Fruit fly (Drosophila melanogaster): Measurements from ENCODE around the gene MED15.

Gene MED15

dm6 chr2L:471021-471479 lies 1.8 kb upstream of the MED15 start (continued):
- TF ChIP-seq woc (GFP tag; optimal IDR thresholded peaks at IDR 0.05) = no peak

DNA sequence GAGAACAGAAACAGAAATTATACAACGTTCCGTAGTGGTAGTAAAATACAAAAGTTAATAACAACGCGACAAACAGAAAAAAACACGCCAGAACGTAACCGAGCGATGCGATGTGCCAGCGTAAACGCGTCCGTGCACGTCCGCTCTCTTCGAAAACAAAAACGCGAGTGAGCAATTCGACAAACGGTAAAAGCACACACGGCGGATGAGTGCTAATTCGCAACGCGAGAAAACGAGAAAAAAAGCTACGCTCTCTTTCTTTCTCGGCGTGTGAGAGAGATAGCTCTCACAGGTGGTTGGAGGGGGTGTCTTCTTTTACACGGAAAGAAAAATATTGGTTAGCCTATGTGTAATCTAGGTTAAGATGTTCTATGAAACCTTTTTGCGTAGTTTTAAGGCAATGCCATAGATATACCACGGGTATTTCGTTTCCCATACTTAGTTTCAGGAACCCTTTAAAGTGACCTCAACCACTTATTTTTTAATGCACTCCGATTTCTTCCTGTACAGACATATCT lies 681 bp upstream of the MED15 start, which contains the start of gene CG4297:
TSS of gene CG4297 (minus strand) at position 128 of the 518 bp plus-strand sequence.
- TF ChIP-seq sv (GFP tag; optimal IDR thresholded peaks at IDR 0.05) (peak; percentile 89), N (GFP tag; optimal IDR thresholded peaks at IDR 0.05) (no peak), rgr (GFP tag; optimal IDR thresholded peaks at IDR 0.05) (peak; percentile 79), Hnf4 (GFP tag; optimal IDR thresholded peaks at IDR 0.05) (peak; percentile 65), Dfd (GFP tag; optimal IDR thresholded peaks at IDR 0.05) (no peak), Hr83 (GFP tag; optimal IDR thresholded peaks at IDR 0.05; ENCODE audit: poor library complexity, severe bottlenecking) (peak; percentile 56), sage (GFP tag; optimal IDR thresholded peaks at IDR 0.05) (no peak), Sp1 (GFP tag; optimal IDR thresholded peaks at IDR 0.05) (peak; percentile 59), woc (GFP tag; optimal IDR thresholded peaks at IDR 0.05) (peak; percentile 38), h (GFP tag; optimal IDR thresholded peaks at IDR 0.05) (peak; percentile 79), brk (GFP tag; optimal IDR thresholded peaks at IDR 0.05) (peak; percentile 11), ey (GFP tag; optimal IDR thresholded peaks at IDR 0.05) (peak; percentile 74), CG9705 (GFP tag; optimal IDR thresholded peaks at IDR 0.05) (peak; percentile 52), Vsx2 (GFP tag; optimal IDR thresholded peaks at IDR 0.05; ENCODE audit: partially characterized antibody) (no peak), foxo (GFP tag; optimal IDR thresholded peaks at IDR 0.05) (peak in 1 of 2 experiments; percentile 81), OdsH (GFP tag; optimal IDR thresholded peaks at IDR 0.05) (peak; percentile 64), pan (optimal IDR thresholded peaks at IDR 0.05) (no peak), br (GFP tag; optimal IDR thresholded peaks at IDR 0.05) (peak; percentile 66), Mio (GFP tag; optimal IDR thresholded peaks at IDR 0.05) (no peak), dmrt93B (GFP tag; optimal IDR thresholded peaks at IDR 0.05) (peak; percentile 48), jim (GFP tag; optimal IDR thresholded peaks at IDR 0.05) (peak; percentile 86), usp (GFP tag; optimal IDR thresholded peaks at IDR 0.05) (no peak), Dif (GFP tag; optimal IDR thresholded peaks at IDR 0.05; ENCODE audit: partially characterized antibody) (peak; percentile 90), dl (GFP tag; optimal IDR thresholded peaks at IDR 0.05; ENCODE audit: insufficient read depth in 1 of 2, partially characterized antibody in 2 of 2) (peak; percentile 80 to 86), psq (GFP tag; optimal IDR thresholded peaks at IDR 0.05) (peak; percentile 48), fru (GFP tag; optimal IDR thresholded peaks at IDR 0.05) (peak; percentile 76), CrebA (GFP tag; optimal IDR thresholded peaks at IDR 0.05; ENCODE audit: borderline replicate concordance) (peak; percentile 83), Rel (GFP tag; optimal IDR thresholded peaks at IDR 0.05) (no peak), Rel (tag; optimal IDR thresholded peaks at IDR 0.05) (peak; percentile 57), HLH106 (tag; optimal IDR thresholded peaks at IDR 0.05) (peak; percentile 76), Abd-B (GFP tag; optimal IDR thresholded peaks at IDR 0.05) (no peak), lola (GFP tag; optimal IDR thresholded peaks at IDR 0.05) (no peak), Myc (optimal IDR thresholded peaks at IDR 0.05) (no peak), Hr78 (GFP tag; optimal IDR thresholded peaks at IDR 0.05) (no peak)

dm6 chr2L:475920-476319 lies 3.1 kb downstream of the MED15 start, which contains the start of gene ush:
TSS of gene ush (plus strand) at chr2L:476220.
- TF ChIP-seq jim (GFP tag; optimal IDR thresholded peaks at IDR 0.05) = no peak
- TF ChIP-seq sv (GFP tag; optimal IDR thresholded peaks at IDR 0.05) = no peak
- no peak for TF ChIP-seq Abd-B (GFP tag; optimal IDR thresholded peaks at IDR 0.05)
- TF ChIP-seq Myc (optimal IDR thresholded peaks at IDR 0.05) = no peak
- TF ChIP-seq dsf (GFP tag; optimal IDR thresholded peaks at IDR 0.05; ENCODE audit: borderline replicate concordance) = no peak

dm6 chr2L:478173-478572 lies 5.4 kb downstream of the MED15 start:
- peak; percentile 15 for TF ChIP-seq tai (GFP tag; optimal IDR thresholded peaks at IDR 0.05)
- TF ChIP-seq Myc (optimal IDR thresholded peaks at IDR 0.05) = no peak
